Worm (Caenorhabditis elegans) whole organism, L1 larva: Measurements from ENCODE around the gene C49C3.21.

Experiments
- lsy-2 ChIP-seq, 2 experiments: fragments of 150-350 bp; optimal IDR thresholded peaks; 2 replicates each; lab custom pipeline; 2014; ENCODE audit warnings: missing biosample characterization in 2 of 2, missing genetic modification characterization in 2 of 2
- nhr-11 ChIP-seq: fragments of 150-350 bp; optimal IDR thresholded peaks from 2 replicates; lab custom pipeline; 2014; ENCODE audit warnings: missing biosample characterization, missing genetic modification characterization
- nhr-28 ChIP-seq: fragments of 150-350 bp; optimal IDR thresholded peaks from 2 replicates; lab custom pipeline; 2014; ENCODE audit warnings: missing biosample characterization, missing genetic modification characterization
- nhr-47 ChIP-seq: sonication (generic microtip); optimal IDR thresholded peaks from 2 replicates; lab custom pipeline; 2016; ENCODE audit warnings: mild to moderate bottlenecking, missing genetic modification characterization, moderate library complexity, missing compliant biosample characterization
- nhr-90 ChIP-seq: sonication (generic microtip); optimal IDR thresholded peaks from 2 replicates; lab custom pipeline; 2016; ENCODE audit warnings: mild to moderate bottlenecking, missing genetic modification characterization, missing compliant biosample characterization; ENCODE audit not compliant: poor library complexity
- pag-3 ChIP-seq: sonication (generic microtip); optimal IDR thresholded peaks from 2 replicates; lab custom pipeline; 2017; ENCODE audit warnings: missing genetic modification characterization, mild to moderate bottlenecking, missing compliant biosample characterization, antibody characterized with exemption, borderline replicate concordance; ENCODE audit not compliant: insufficient read depth
- tbx-2 ChIP-seq: sonication (generic microtip); optimal IDR thresholded peaks from 2 replicates; lab custom pipeline; 2016; ENCODE audit warnings: missing genetic modification characterization, missing compliant biosample characterization
- zag-1 ChIP-seq: fragments of 150-350 bp; optimal IDR thresholded peaks from 2 replicates; lab custom pipeline; 2014; ENCODE audit warnings: missing biosample characterization, missing genetic modification characterization

ce11 chrIV:17293679-17294078, 49.1 kb upstream of the C49C3.21 start:
- TF ChIP-seq nhr-28 = no peak
- TF ChIP-seq pag-3 (tag; lab: Kevin White, UChicago) = no peak
- TF ChIP-seq nhr-47 (tag; lab: Kevin White, UChicago) = peak; percentile 11
- TF ChIP-seq tbx-2 (tag; lab: Kevin White, UChicago) = no peak
- TF ChIP-seq nhr-11 (tag; lab: Kevin White, UChicago) = no peak
- no peak for TF ChIP-seq zag-1 (tag; lab: Kevin White, UChicago)
- TF ChIP-seq nhr-90 = no peak
- no peak for TF ChIP-seq lsy-2 (tag; optimal IDR thresholded peaks at IDR 0.05; lab: Kevin White, UChicago)
